Worm (Caenorhabditis elegans): ENCODE results near the gene unc-3.

DNA sequence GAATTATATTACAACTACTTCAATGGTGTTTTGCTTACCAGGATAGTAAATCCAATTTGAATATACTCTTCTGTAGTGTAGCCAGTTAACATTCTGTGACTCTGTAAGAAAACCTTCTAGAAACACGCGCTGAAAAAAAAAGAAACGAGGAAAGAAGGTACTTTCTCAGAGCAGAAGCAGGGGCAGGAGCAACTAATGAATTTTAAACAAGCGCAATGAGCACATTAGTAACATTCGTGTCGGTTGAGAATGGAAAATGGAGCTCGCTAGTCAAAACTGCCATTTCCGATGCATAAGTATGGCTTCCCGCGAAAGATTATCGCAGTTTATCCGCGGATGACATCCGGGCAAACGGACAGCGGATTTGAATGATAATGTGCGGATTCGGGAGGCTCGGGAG, 21.4 kb upstream of the unc-3 start, which contains the start of gene C05G5.3:
- TF ChIP-seq nhr-11 (tag; optimal IDR thresholded peaks at IDR 0.05) (no peak), ceh-44 (GFP tag; IDR thresholded peaks at IDR 0.05) (no peak), hif-1 (tag; optimal IDR thresholded peaks at IDR 0.05) (no peak), lsy-2 (tag; optimal IDR thresholded peaks at IDR 0.05) (no peak), dmd-9 (GFP tag; IDR thresholded peaks at IDR 0.05) (no peak), lin-15B (tag; optimal IDR thresholded peaks at IDR 0.05) (no peak), aly-2 (tag; optimal IDR thresholded peaks at IDR 0.05) (no peak), zag-1 (tag; optimal IDR thresholded peaks at IDR 0.05) (no peak), ztf-11 (tag; optimal IDR thresholded peaks at IDR 0.05) (no peak), hlh-30 (tag; optimal IDR thresholded peaks at IDR 0.05; ENCODE audit: insufficient read depth) (no peak), daf-12 (tag; optimal IDR thresholded peaks at IDR 0.05) (no peak), rbr-2 (tag; optimal IDR thresholded peaks at IDR 0.05) (no peak), nhr-10 (tag; optimal IDR thresholded peaks at IDR 0.05) (no peak), lin-39 (tag; optimal IDR thresholded peaks at IDR 0.05) (no peak)

All from whole organism, L4 larva.